Worm (Caenorhabditis elegans) whole organism, L3 larva: ENCODE results near the gene Y38H6C.18.

Source experiments
- ama-1 ChIP-seq: fragments of 150-350 bp; optimal IDR thresholded peaks from 2 replicates; lab custom pipeline; 2018
- elt-3 ChIP-seq, 3 experiments: fragments of 150-350 bp in 1 of 3; sonication (generic microtip) in 2 of 3; optimal IDR thresholded peaks; 2 replicates in 2 of 3; 4 replicates in 1 of 3; lab custom pipeline; 2014 to 2017; ENCODE audit warnings: missing biosample characterization in 3 of 3, missing genetic modification characterization in 3 of 3
- fkh-10 ChIP-seq: sonication (generic microtip); optimal IDR thresholded peaks from 2 replicates; lab custom pipeline; 2017; ENCODE audit warnings: missing biosample characterization, missing genetic modification reagents, missing genetic modification characterization
- fos-1 ChIP-seq: fragments of 150-350 bp; optimal IDR thresholded peaks from 2 replicates; lab custom pipeline; 2014; ENCODE audit warnings: missing biosample characterization, missing genetic modification characterization
- snpc-4 ChIP-seq: fragments of 150-350 bp; optimal IDR thresholded peaks from 2 replicates; lab custom pipeline; 2014; ENCODE audit warnings: missing biosample characterization, missing genetic modification characterization
- tbx-2 ChIP-seq: sonication (generic microtip); optimal IDR thresholded peaks from 2 replicates; lab custom pipeline; 2016; ENCODE audit warnings: mild to moderate bottlenecking, missing genetic modification characterization, missing compliant biosample characterization
- unc-39 ChIP-seq: sonication (generic microtip); optimal IDR thresholded peaks from 4 replicates; lab custom pipeline; 2017; ENCODE audit warnings: missing biosample characterization, missing genetic modification characterization

ce11 chrV:20514483-20514882 lies 32.5 kb downstream of the Y38H6C.18 start:
- TF ChIP-seq unc-39 (no peak), snpc-4 (tag; lab: Kevin White, UChicago) (no peak), elt-3 (tag; optimal IDR thresholded peaks at IDR 0.05; lab: Kevin White, UChicago) (no peak), tbx-2 (tag; lab: Kevin White, UChicago) (no peak), ama-1 (no peak), fkh-10 (GFP tag; lab: Kevin White, UChicago) (no peak), fos-1 (tag; lab: Kevin White, UChicago) (no peak)
